Fruit fly (Drosophila melanogaster): Measurements from ENCODE around the gene Nepl3.

DNA sequence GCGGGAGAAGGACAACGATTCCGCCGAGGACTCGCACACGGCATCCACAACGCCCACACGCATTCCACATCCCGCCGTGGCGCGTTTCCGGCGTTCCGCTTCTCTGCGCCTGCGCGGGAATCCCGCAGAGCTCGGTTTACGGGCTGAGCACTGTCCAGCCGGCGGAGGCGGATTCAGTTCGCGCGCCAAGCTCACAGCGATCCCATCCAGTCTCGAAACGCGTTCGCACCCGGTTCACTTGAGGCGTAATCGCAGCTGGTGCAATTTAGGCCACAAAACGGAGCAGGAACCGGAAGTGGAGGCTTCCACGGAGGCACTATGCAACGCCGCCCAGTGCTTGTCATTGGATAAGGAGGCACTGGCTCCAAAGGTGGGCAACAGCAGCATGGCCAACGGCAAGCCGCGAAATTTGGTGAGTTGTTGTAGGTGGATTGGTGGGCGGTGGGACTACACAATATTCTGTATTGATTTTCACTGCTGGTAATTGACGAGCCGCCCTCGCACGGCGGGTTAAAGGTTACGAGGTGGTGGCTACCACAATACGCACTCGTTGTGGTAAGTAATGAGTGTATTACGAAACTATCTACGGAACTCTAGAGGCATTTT, 4.9 kb upstream of the Nepl3 start:
- TF ChIP-seq EcR (GFP tag; optimal IDR thresholded peaks at IDR 0.05) (no peak), Pif1B (GFP tag; optimal IDR thresholded peaks at IDR 0.05) (no peak), Ets98B (GFP tag; IDR thresholded peaks at IDR 0.05) (no peak), CG32121 (GFP tag; IDR thresholded peaks at IDR 0.05) (0 out of 2 replicates have a peak, but pooled peaks have one; percentile 9), fd96Ca (GFP tag; IDR thresholded peaks at IDR 0.05) (no peak), CG12605 (GFP tag; IDR thresholded peaks at IDR 0.05) (no peak), Pif1A (GFP tag; optimal IDR thresholded peaks at IDR 0.05) (no peak)
